Fruit fly (Drosophila melanogaster): Measurements from ENCODE around the gene aust.

Gene aust

DNA sequence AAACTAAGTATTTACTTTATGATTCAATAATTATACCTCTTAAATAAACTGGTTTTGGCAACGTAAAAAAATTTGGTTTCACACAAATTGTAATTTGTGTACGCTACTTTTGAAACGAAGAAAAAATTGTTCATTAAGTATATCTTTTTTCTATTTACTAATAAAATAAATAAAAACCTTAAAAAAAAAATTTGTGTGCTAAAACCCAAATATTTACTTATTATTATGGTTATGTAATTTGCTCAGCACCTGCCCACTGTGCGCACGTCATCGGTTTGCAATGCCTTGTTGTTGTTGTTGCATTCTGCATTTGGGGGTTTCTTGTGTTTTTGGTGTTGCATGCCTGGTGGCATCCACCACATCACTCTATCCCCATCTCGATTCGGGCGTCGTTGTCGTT lies 43.7 kb downstream of the aust start (continued):
- peak; percentile 55; the same call in 1 of the 2 replicates for TF ChIP-seq Awh (GFP tag; IDR thresholded peaks at IDR 0.05)
- TF ChIP-seq D19B (GFP tag; optimal IDR thresholded peaks at IDR 0.05), result no peak
- peak; percentile 56; the same call in 1 of the 2 replicates for TF ChIP-seq CG31441 (GFP tag; IDR thresholded peaks at IDR 0.05)
- peak; percentile 50 for TF ChIP-seq gcm (GFP tag; optimal IDR thresholded peaks at IDR 0.05)
- TF ChIP-seq bcd (GFP tag; optimal IDR thresholded peaks at IDR 0.05), result peak; percentile 45
- no peak for TF ChIP-seq CG32532 (GFP tag; IDR thresholded peaks at IDR 0.05)
- no peak for TF ChIP-seq CG9215 (GFP tag; IDR thresholded peaks at IDR 0.05)
- TF ChIP-seq CG17385 (GFP tag; optimal IDR thresholded peaks at IDR 0.05), result peak; percentile 10
- TF ChIP-seq wor (GFP tag; IDR thresholded peaks at IDR 0.05), result peak; percentile 24; the same call in 1 of the 2 replicates
- no peak for TF ChIP-seq sc (optimal IDR thresholded peaks at IDR 0.05)
- TF ChIP-seq sc (GFP tag; optimal IDR thresholded peaks at IDR 0.05), result peak; percentile 56
- no peak for TF ChIP-seq CG7357 (GFP tag; IDR thresholded peaks at IDR 0.05)
- peak; percentile 24 for TF ChIP-seq CG8924 (tag; optimal IDR thresholded peaks at IDR 0.05)
- TF ChIP-seq CG6813 (GFP tag; optimal IDR thresholded peaks at IDR 0.05), result no peak
- no peak for TF ChIP-seq CG2889 (GFP tag; IDR thresholded peaks at IDR 0.05)
- TF ChIP-seq BEAF-32 (GFP tag; optimal IDR thresholded peaks at IDR 0.05), result no peak
- TF ChIP-seq CG33557 (GFP tag; optimal IDR thresholded peaks at IDR 0.05), result no peak
- TF ChIP-seq CG10979 (tag; optimal IDR thresholded peaks at IDR 0.05), result peak; percentile 72
- TF ChIP-seq ab (GFP tag; optimal IDR thresholded peaks at IDR 0.05), result no peak
- TF ChIP-seq CG17328 (GFP tag; IDR thresholded peaks at IDR 0.05), result peak; percentile 34; the same call in 1 of the 2 replicates
- peak; percentile 54 for TF ChIP-seq fd96Cb (tag; optimal IDR thresholded peaks at IDR 0.05)
- peak; percentile 19 for TF ChIP-seq CG5180 (GFP tag; optimal IDR thresholded peaks at IDR 0.05)
- TF ChIP-seq shn (GFP tag; optimal IDR thresholded peaks at IDR 0.05), result no peak
- no peak for TF ChIP-seq CG4730 (GFP tag; IDR thresholded peaks at IDR 0.05)
- peak; percentile 61 for TF ChIP-seq Ssrp (tag; optimal IDR thresholded peaks at IDR 0.05)
- TF ChIP-seq prd (optimal IDR thresholded peaks at IDR 0.05), result no peak
- TF ChIP-seq prd (GFP tag; IDR thresholded peaks at IDR 0.05), result peak; percentile 46; the same call in 1 of the 3 replicates
- TF ChIP-seq CG14441 (GFP tag; IDR thresholded peaks at IDR 0.05), result peak; percentile 50; the same call in 1 of the 2 replicates
- no peak for TF ChIP-seq Dek (tag; optimal IDR thresholded peaks at IDR 0.05)
- peak; percentile 77 for TF ChIP-seq nmo (GFP tag; optimal IDR thresholded peaks at IDR 0.05)
- peak; percentile 58 for TF ChIP-seq CG2875 (GFP tag; optimal IDR thresholded peaks at IDR 0.05)
- TF ChIP-seq Deaf1 (tag; optimal IDR thresholded peaks at IDR 0.05), result no peak
- no peak for TF ChIP-seq inv (GFP tag; IDR thresholded peaks at IDR 0.05; ENCODE audit: partially characterized antibody)
- peak; percentile 32 for TF ChIP-seq run (tag; optimal IDR thresholded peaks at IDR 0.05)
- TF ChIP-seq Spps (tag; optimal IDR thresholded peaks at IDR 0.05), result peak; percentile 32
- no peak for TF ChIP-seq CG11085 (GFP tag; IDR thresholded peaks at IDR 0.05)
- peak; percentile 42; the same call in 1 of the 2 replicates for TF ChIP-seq Rx (GFP tag; IDR thresholded peaks at IDR 0.05)
- peak; percentile 57 for TF ChIP-seq CG12391 (tag; optimal IDR thresholded peaks at IDR 0.05)
- TF ChIP-seq CG1233 (GFP tag; optimal IDR thresholded peaks at IDR 0.05), result no peak
- peak; percentile 35; the same call in 1 of the 2 replicates for TF ChIP-seq CG10366 (GFP tag; IDR thresholded peaks at IDR 0.05)
- no peak for TF ChIP-seq CG9727 (GFP tag; optimal IDR thresholded peaks at IDR 0.05)
- TF ChIP-seq CG11723 (GFP tag; optimal IDR thresholded peaks at IDR 0.05), result peak; percentile 8
- peak; percentile 17 for TF ChIP-seq CG12659 (GFP tag; optimal IDR thresholded peaks at IDR 0.05)
- no peak for TF ChIP-seq yki (optimal IDR thresholded peaks at IDR 0.05)
- no peak for TF ChIP-seq tx (GFP tag; optimal IDR thresholded peaks at IDR 0.05)
- TF ChIP-seq chn (GFP tag; optimal IDR thresholded peaks at IDR 0.05), result no peak
- no peak for TF ChIP-seq Camta (GFP tag; optimal IDR thresholded peaks at IDR 0.05)
- peak; percentile 72 for TF ChIP-seq Asciz (GFP tag; optimal IDR thresholded peaks at IDR 0.05)
- no peak for TF ChIP-seq CG7987 (GFP tag; optimal IDR thresholded peaks at IDR 0.05)
- TF ChIP-seq CG1602 (GFP tag; optimal IDR thresholded peaks at IDR 0.05), result peak; percentile 24
- TF ChIP-seq slou (GFP tag; optimal IDR thresholded peaks at IDR 0.05), result no peak

Data from whole organism, embryonic.